Worm (Caenorhabditis elegans): Measurements from ENCODE around the gene bra-2.

- no peak for TF ChIP-seq lsy-2 (tag; optimal IDR thresholded peaks at IDR 0.05)
- no peak for TF ChIP-seq fkh-8 (tag; optimal IDR thresholded peaks at IDR 0.05)
- TF ChIP-seq lin-15B (tag; optimal IDR thresholded peaks at IDR 0.05): no peak
- peak; percentile 66 for TF ChIP-seq blmp-1 (tag; optimal IDR thresholded peaks at IDR 0.05)
- TF ChIP-seq dpl-1 (GFP tag; optimal IDR thresholded peaks at IDR 0.05): peak in 1 of 3 experiments; percentile 26
- no peak for TF ChIP-seq elt-3 (tag; optimal IDR thresholded peaks at IDR 0.05)
- no peak for TF ChIP-seq ceh-82 (tag; optimal IDR thresholded peaks at IDR 0.05)
- no peak for TF ChIP-seq aha-1 (tag; optimal IDR thresholded peaks at IDR 0.05)
- no peak for TF ChIP-seq mep-1 (tag; optimal IDR thresholded peaks at IDR 0.05)
Observed at ce11 chrIII:861819-862356, 49.2 kb upstream of the bra-2 start, which contains the start of gene arx-4.

Measured in whole organism, L1 larva.